Worm (Caenorhabditis elegans) whole organism, mixed stage, embryonic: Measurements from ENCODE around the gene col-153.
A peak's percentile ranks its signal among the peaks of the same experiment; 100 is the strongest.

Experiments used
- M03D4.4 ChIP-seq: sonication (generic microtip); optimal IDR thresholded peaks from 2 replicates; lab custom pipeline; 2017; ENCODE audit warnings: mild to moderate bottlenecking, missing genetic modification characterization, missing compliant biosample characterization
- bed-3 ChIP-seq: fragments of 200-800 bp; sonication (Bioruptor generic); optimal IDR thresholded peaks from 3 replicates; lab custom pipeline; 2018; ENCODE audit warnings: mild to moderate bottlenecking, missing genetic modification characterization, moderate library complexity, missing compliant biosample characterization
- blmp-1 ChIP-seq: fragments of 150-350 bp; optimal IDR thresholded peaks from 2 replicates; lab custom pipeline; 2014; ENCODE audit warnings: missing biosample characterization, missing genetic modification characterization
- ceh-39 ChIP-seq: fragments of 150-350 bp; optimal IDR thresholded peaks from 2 replicates; lab custom pipeline; 2014; ENCODE audit warnings: missing biosample characterization, missing genetic modification characterization
- ceh-43 ChIP-seq: fragments of 200-800 bp; sonication (Bioruptor generic); optimal IDR thresholded peaks from 2 replicates; lab custom pipeline; 2018; ENCODE audit warnings: mild to moderate bottlenecking, missing genetic modification characterization, moderate library complexity, missing compliant biosample characterization
- ceh-83 ChIP-seq: fragments of 200-800 bp; sonication (Bioruptor generic); optimal IDR thresholded peaks from 2 replicates; lab custom pipeline; 2018; ENCODE audit warnings: mild to moderate bottlenecking, missing genetic modification characterization, missing compliant biosample characterization
- ces-1 ChIP-seq: fragments of 150-350 bp; optimal IDR thresholded peaks from 2 replicates; lab custom pipeline; 2014; ENCODE audit warnings: missing biosample characterization, missing genetic modification reagents, missing genetic modification characterization
- cnd-1 ChIP-seq: fragments of 200-800 bp; sonication (Bioruptor generic); optimal IDR thresholded peaks from 2 replicates; lab custom pipeline; 2018; ENCODE audit warnings: mild to moderate bottlenecking, missing genetic modification characterization, missing compliant biosample characterization
- drap-1 ChIP-seq: fragments of 200-800 bp; sonication (Bioruptor generic); optimal IDR thresholded peaks from 3 replicates; lab custom pipeline; 2018; ENCODE audit warnings: mild to moderate bottlenecking, missing genetic modification characterization, missing compliant biosample characterization
- elt-1 ChIP-seq: sonication (generic microtip); optimal IDR thresholded peaks from 2 replicates; lab custom pipeline; 2017; ENCODE audit warnings: missing genetic modification characterization, mild to moderate bottlenecking, missing compliant biosample characterization, antibody characterized with exemption, moderate library complexity, borderline replicate concordance; ENCODE audit not compliant: insufficient read depth
- elt-3 ChIP-seq: fragments of 150-350 bp; optimal IDR thresholded peaks from 2 replicates; lab custom pipeline; 2014; ENCODE audit warnings: missing biosample characterization, missing genetic modification characterization
- flh-1 ChIP-seq: fragments of 200-800 bp; sonication (Bioruptor generic); optimal IDR thresholded peaks from 2 replicates; lab custom pipeline; 2018; ENCODE audit warnings: mild to moderate bottlenecking, missing genetic modification characterization, moderate library complexity, missing compliant biosample characterization
- hlh-1 ChIP-seq: fragments of 150-350 bp; optimal IDR thresholded peaks from 2 replicates; lab custom pipeline; 2014; ENCODE audit warnings: missing biosample characterization, missing genetic modification reagents, missing genetic modification characterization
- lin-13 ChIP-seq: fragments of 150-350 bp; optimal IDR thresholded peaks from 2 replicates; lab custom pipeline; 2014; ENCODE audit warnings: missing biosample characterization, missing genetic modification characterization
- lin-32 ChIP-seq: fragments of 200-800 bp; sonication (Bioruptor generic); optimal IDR thresholded peaks from 2 replicates; lab custom pipeline; 2018; ENCODE audit warnings: mild to moderate bottlenecking, missing genetic modification characterization, missing compliant biosample characterization
- lsy-2 ChIP-seq: fragments of 150-350 bp; optimal IDR thresholded peaks from 2 replicates; lab custom pipeline; 2014; ENCODE audit warnings: missing biosample characterization, missing genetic modification characterization
- mab-5 ChIP-seq: fragments of 150-350 bp; optimal IDR thresholded peaks from 2 replicates; lab custom pipeline; 2014; ENCODE audit warnings: missing biosample characterization, missing genetic modification characterization
- mep-1 ChIP-seq: fragments of 150-350 bp; optimal IDR thresholded peaks from 2 replicates; lab custom pipeline; 2017; ENCODE audit warnings: missing biosample characterization, missing genetic modification reagents, missing genetic modification characterization, inconsistent platforms
- nhr-12 ChIP-seq: fragments of 150-350 bp; optimal IDR thresholded peaks from 2 replicates; lab custom pipeline; 2014; ENCODE audit warnings: missing biosample characterization, missing genetic modification characterization
- nhr-2 ChIP-seq: fragments of 150-350 bp; optimal IDR thresholded peaks from 2 replicates; lab custom pipeline; 2014; ENCODE audit warnings: missing biosample characterization, missing genetic modification characterization
- nhr-237 ChIP-seq: fragments of 150-350 bp; optimal IDR thresholded peaks from 2 replicates; lab custom pipeline; 2014; ENCODE audit warnings: missing biosample characterization, missing genetic modification characterization
- nhr-28 ChIP-seq: fragments of 150-350 bp; optimal IDR thresholded peaks from 2 replicates; lab custom pipeline; 2014; ENCODE audit warnings: missing biosample characterization, missing genetic modification characterization
- nhr-76 ChIP-seq: sonication (generic microtip); optimal IDR thresholded peaks from 2 replicates; lab custom pipeline; 2017; ENCODE audit warnings: missing biosample characterization, missing genetic modification characterization
- pha-4 ChIP-seq: fragments of 150-350 bp; optimal IDR thresholded peaks from 2 replicates; lab custom pipeline; 2018; ENCODE audit warnings: missing biosample characterization, missing genetic modification reagents, missing genetic modification characterization
- sem-2 ChIP-seq: fragments of 200-800 bp; sonication (Bioruptor generic); optimal IDR thresholded peaks from 2 replicates; lab custom pipeline; 2018; ENCODE audit warnings: mild to moderate bottlenecking, missing genetic modification characterization, missing compliant biosample characterization
- sptf-1 ChIP-seq: sonication (generic microtip); optimal IDR thresholded peaks from 2 replicates; lab custom pipeline; 2017; ENCODE audit warnings: mild to moderate bottlenecking, missing genetic modification characterization, moderate library complexity, missing compliant biosample characterization
- tbx-8 ChIP-seq: fragments of 200-800 bp; sonication (Bioruptor generic); optimal IDR thresholded peaks from 2 replicates; lab custom pipeline; 2018; ENCODE audit warnings: mild to moderate bottlenecking, missing genetic modification characterization, moderate library complexity, missing compliant biosample characterization
- unc-120 ChIP-seq: sonication (generic microtip); optimal IDR thresholded peaks from 2 replicates; lab custom pipeline; 2017; ENCODE audit warnings: missing genetic modification characterization, missing compliant biosample characterization; ENCODE audit not compliant: poor library complexity, severe bottlenecking
- unc-39 ChIP-seq: fragments of 150-350 bp; optimal IDR thresholded peaks from 2 replicates; lab custom pipeline; 2014; ENCODE audit warnings: missing biosample characterization, missing genetic modification characterization
- unc-62 ChIP-seq: fragments of 150-350 bp; optimal IDR thresholded peaks from 2 replicates; lab custom pipeline; 2014; ENCODE audit warnings: missing biosample characterization, missing genetic modification reagents, missing genetic modification characterization
- zip-8 ChIP-seq: fragments of 150-350 bp; optimal IDR thresholded peaks from 2 replicates; lab custom pipeline; 2014; ENCODE audit warnings: missing biosample characterization, missing genetic modification characterization

The col-153 gene

DNA sequence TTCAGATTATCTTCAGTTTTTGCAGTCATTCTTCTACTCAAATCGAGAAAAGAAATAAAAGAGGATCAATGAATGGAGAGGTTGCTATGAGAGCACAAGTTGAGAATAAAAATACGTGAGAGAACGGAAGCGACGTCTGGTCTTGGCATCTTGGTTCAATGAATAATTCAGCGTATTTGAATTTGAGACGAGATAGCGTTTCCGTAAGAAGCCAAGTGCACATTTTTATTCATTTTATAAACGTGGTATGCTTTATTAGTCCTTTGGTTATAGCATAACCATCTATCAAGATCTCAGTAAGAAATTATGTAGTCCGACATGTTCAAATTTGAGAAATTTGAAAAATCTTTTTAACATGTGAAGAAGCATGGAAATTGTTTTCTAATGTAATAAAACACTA, 31.2 kb upstream of the col-153 start, which contains the start of gene F58B4.2:
Gene F58B4.2 (minus strand): TSS at position 101 of the 400 bp plus-strand sequence.
- TF ChIP-seq unc-120 (tag; lab: Kevin White, UChicago): no peak
- TF ChIP-seq blmp-1 (tag; lab: Kevin White, UChicago): no peak
- no peak for TF ChIP-seq mab-5 (tag; lab: Kevin White, UChicago)
- no peak for TF ChIP-seq ceh-83
- TF ChIP-seq elt-1 (tag; lab: Kevin White, UChicago): no peak
- TF ChIP-seq bed-3 (GFP tag; lab: Kevin White, UChicago): no peak
- no peak for TF ChIP-seq drap-1 (GFP tag; lab: Kevin White, UChicago)
- no peak for TF ChIP-seq nhr-12 (tag; lab: Kevin White, UChicago)
- no peak for TF ChIP-seq nhr-237 (tag; lab: Kevin White, UChicago)
- TF ChIP-seq elt-3 (tag; lab: Kevin White, UChicago): no peak
- TF ChIP-seq zip-8 (tag; lab: Kevin White, UChicago): no peak
- TF ChIP-seq sem-2 (GFP tag; lab: Kevin White, UChicago): no peak
- TF ChIP-seq, all 35 proteins: peak for 0

DNA sequence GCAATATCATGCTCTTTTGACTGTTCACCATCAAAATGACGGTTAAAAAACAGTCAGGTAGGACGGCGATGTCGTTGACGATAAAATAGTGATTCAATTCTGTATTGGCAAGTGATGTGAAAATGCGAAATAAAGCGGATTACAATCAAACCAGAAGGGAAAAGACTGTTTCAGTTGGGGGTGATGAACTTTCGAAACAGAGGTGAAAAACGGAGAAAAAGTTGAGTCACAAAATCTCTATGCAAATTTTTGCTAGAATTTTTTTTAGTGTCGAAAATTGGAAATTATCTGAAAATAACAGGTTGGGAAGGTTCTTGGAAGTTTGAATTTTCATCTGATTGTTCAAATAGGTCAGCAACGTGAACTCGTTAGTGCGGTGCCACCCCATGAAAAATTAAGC, 27.9 kb upstream of the col-153 start, which contains the start of gene nas-31:
Gene nas-31 (minus strand): TSS at position 101 of the 400 bp plus-strand sequence.
- no peak for TF ChIP-seq ceh-39 (tag; lab: Kevin White, UChicago)
- TF ChIP-seq ceh-43 (GFP tag; lab: Kevin White, UChicago): no peak
- TF ChIP-seq elt-3 (tag; lab: Kevin White, UChicago): no peak
- no peak for TF ChIP-seq nhr-237 (tag; lab: Kevin White, UChicago)
- TF ChIP-seq unc-120 (tag; lab: Kevin White, UChicago): no peak
- TF ChIP-seq blmp-1 (tag; lab: Kevin White, UChicago): no peak
- no peak for TF ChIP-seq lsy-2
- TF ChIP-seq drap-1 (GFP tag; lab: Kevin White, UChicago): no peak

DNA sequence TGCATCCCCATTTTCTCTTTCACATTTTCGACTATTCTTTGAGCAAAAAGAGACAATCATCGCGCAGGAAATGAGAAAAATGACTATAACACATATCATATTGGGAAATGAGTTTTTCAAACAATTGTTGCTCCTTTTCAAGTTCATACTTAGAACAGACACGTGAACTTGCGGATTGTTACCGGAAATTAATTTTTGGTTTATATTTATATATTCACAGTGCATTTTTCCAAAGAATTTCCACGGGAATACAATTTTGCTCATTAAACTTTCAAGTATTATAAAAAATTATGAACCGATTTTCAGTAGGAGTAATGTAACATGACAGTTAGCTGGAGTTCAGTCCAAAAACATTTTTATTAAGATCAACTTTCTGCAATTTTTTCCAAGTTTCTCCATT, 26.4 kb upstream of the col-153 start, which contains the start of gene F58B4.7:
Gene F58B4.7 (minus strand): TSS at position 101 of the 400 bp plus-strand sequence.
- no peak for TF ChIP-seq ceh-43 (GFP tag; lab: Kevin White, UChicago)
- no peak for TF ChIP-seq nhr-2 (tag; lab: Kevin White, UChicago)
- TF ChIP-seq unc-120 (tag; lab: Kevin White, UChicago): no peak
- no peak for TF ChIP-seq ces-1 (GFP tag; lab: Kevin White, UChicago)
- no peak for TF ChIP-seq ceh-83
- no peak for TF ChIP-seq nhr-76 (tag; lab: Kevin White, UChicago)
- no peak for TF ChIP-seq elt-3 (tag; lab: Kevin White, UChicago)
- TF ChIP-seq bed-3 (GFP tag; lab: Kevin White, UChicago): no peak
- TF ChIP-seq lin-32: no peak
- TF ChIP-seq lsy-2: no peak

DNA sequence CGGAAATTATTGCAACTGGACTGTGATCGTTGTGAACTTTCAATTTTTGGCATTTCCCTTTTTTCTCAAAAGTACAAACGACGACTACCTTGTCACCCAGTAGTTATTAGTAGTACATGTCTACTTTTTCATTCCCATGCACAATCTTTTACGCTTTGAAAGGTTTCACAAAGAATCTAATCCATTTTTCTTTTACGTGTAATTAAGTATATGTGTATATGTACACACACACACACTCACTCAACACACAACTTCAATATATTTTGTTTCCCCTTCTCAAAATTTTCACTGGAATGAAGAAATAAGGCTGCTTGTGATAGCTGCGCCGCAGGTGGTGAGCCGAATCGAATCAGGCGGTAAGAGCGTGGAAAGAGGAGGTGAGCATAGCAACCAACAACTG, 24.9 kb upstream of the col-153 start, which contains the start of gene F58B4.6:
Gene F58B4.6 (plus strand): TSS at position 301 of the 400 bp plus-strand sequence.
- TF ChIP-seq ces-1 (GFP tag; lab: Kevin White, UChicago): peak; percentile 28
- no peak for TF ChIP-seq pha-4 (tag; lab: Kevin White, UChicago)

DNA sequence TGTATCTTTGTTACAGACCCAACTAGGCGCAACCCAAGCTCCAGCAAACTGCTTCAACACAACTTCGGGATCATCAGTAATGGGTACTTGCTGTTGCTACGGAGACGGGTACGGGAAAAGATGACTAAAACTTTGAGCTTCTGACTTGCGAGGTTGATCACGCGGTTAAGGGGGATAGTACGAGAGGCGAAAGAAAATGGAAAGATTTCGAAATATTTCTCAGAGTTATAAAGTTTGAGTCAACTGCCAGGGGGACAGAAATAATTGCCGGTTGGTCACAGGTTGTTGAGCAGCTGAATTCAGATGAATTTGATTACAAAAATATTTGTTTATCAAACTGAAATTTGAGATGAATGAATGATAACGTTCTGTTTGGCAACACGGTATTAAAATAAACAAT, 24.0 kb upstream of the col-153 start:
- TF ChIP-seq lin-13 (tag; lab: Kevin White, UChicago) (no peak), nhr-28 (no peak), flh-1 (GFP tag; lab: Kevin White, UChicago) (no peak), unc-120 (tag; lab: Kevin White, UChicago) (no peak), drap-1 (GFP tag; lab: Kevin White, UChicago) (no peak), unc-62 (GFP tag; lab: Kevin White, UChicago) (no peak), ceh-39 (tag; lab: Kevin White, UChicago) (no peak), bed-3 (GFP tag; lab: Kevin White, UChicago) (no peak), nhr-2 (tag; lab: Kevin White, UChicago) (no peak)

DNA sequence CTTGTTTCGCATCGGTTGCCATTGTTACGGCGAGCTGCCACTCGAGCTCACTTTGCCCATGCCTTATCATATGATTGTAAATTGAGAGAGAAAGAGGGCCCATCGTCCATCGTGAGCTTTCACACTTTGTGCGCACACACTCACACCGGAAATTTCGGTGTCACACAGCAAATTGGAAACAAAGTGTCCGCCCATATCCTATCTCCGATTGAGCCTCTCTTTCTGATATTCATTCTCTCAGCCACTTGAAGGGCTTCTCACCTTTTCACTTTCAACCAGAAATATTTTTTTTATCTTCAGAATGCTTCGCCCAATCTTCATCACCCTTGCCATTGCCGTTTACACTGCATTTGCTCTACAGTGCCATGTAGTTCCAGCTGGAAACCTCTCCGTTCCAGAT, 20.1 kb upstream of the col-153 start, which contains the start of gene F58B4.3:
Gene F58B4.3 (plus strand): TSS at position 301 of the 400 bp plus-strand sequence.
- TF ChIP-seq nhr-237 (tag; lab: Kevin White, UChicago) (no peak), blmp-1 (tag; lab: Kevin White, UChicago) (no peak), tbx-8 (GFP tag; lab: Kevin White, UChicago) (no peak), M03D4.4 (tag; lab: Kevin White, UChicago) (no peak), sptf-1 (tag; lab: Kevin White, UChicago) (no peak), ces-1 (GFP tag; lab: Kevin White, UChicago) (no peak), ceh-83 (no peak), bed-3 (GFP tag; lab: Kevin White, UChicago) (no peak), cnd-1 (tag; lab: Kevin White, UChicago) (no peak), mep-1 (tag; lab: Kevin White, UChicago) (no peak), nhr-12 (tag; lab: Kevin White, UChicago) (no peak), mab-5 (tag; lab: Kevin White, UChicago) (no peak), nhr-76 (tag; lab: Kevin White, UChicago) (no peak), hlh-1 (tag; lab: Kevin White, UChicago) (no peak), sem-2 (GFP tag; lab: Kevin White, UChicago) (no peak), unc-39 (tag; lab: Kevin White, UChicago) (no peak)
